Worm (Caenorhabditis elegans): ENCODE data around the gene F02A9.7.

F02A9.7 gene

DNA sequence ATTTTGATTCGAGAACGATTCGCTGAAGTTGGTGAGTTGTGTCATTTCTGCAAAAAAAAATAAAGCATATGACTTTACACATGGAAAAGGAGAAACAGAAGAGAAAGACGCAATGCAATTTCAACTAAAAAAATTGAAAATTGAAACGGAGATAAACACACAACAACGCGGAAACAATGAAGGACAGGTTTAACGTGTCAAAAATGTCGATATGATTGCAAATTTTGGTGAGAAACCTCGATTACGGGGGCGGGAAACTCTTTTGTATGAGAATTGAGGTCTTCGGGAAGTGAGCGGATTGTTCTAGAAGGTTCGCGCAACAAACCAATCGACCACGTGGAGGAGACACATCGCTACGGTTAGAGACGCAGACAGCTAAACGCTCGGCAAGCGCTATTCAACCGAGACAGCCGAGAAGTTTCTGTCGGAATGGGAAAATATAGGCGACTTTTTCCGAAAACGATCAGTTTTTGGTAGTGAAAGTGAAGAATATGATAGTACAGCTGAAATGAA lies 21.6 kb downstream of the F02A9.7 start, which contains the start of gene R107.5:
Gene R107.5 (minus strand): TSS at position 51 of the 513 bp plus-strand sequence.
- TF ChIP-seq pqm-1 (tag; optimal IDR thresholded peaks at IDR 0.05): no peak
- TF ChIP-seq nhr-237 (tag; optimal IDR thresholded peaks at IDR 0.05): no peak
- peak; percentile 93 for TF ChIP-seq lin-29 (GFP tag; IDR thresholded peaks at IDR 0.05)
- TF ChIP-seq tag-97 (GFP tag; IDR thresholded peaks at IDR 0.05): 0 out of 2 replicates have a peak, but pooled peaks have one; percentile 38
- TF ChIP-seq Y105C5A.15 (GFP tag; IDR thresholded peaks at IDR 0.05): 0 out of 2 replicates have a peak, but pooled peaks have one; percentile 66
- TF ChIP-seq vab-7 (GFP tag; IDR thresholded peaks at IDR 0.05): peak; percentile 87
- peak; percentile 97 for TF ChIP-seq sdz-12 (GFP tag; optimal IDR thresholded peaks at IDR 0.05)
- TF ChIP-seq duxl-1 (tag; optimal IDR thresholded peaks at IDR 0.05; ENCODE audit: poor library complexity): peak; percentile 57
- peak; percentile 100 for TF ChIP-seq mdt-29 (GFP tag; IDR thresholded peaks at IDR 0.05)
- peak; percentile 56; the same call in 1 of the 2 replicates for TF ChIP-seq mxl-2 (GFP tag; conservative IDR thresholded peaks at IDR 0.05)
- TF ChIP-seq nhr-111 (GFP tag; optimal IDR thresholded peaks at IDR 0.05): peak; percentile 97
- TF ChIP-seq ztf-7 (tag; optimal IDR thresholded peaks at IDR 0.05): peak; percentile 21
- TF ChIP-seq ceh-28 (tag; optimal IDR thresholded peaks at IDR 0.05): no peak
- TF ChIP-seq ZK337.2 (GFP tag; IDR thresholded peaks at IDR 0.05): 0 out of 2 replicates have a peak, but pooled peaks have one; percentile 53
- TF ChIP-seq lir-3 (tag; optimal IDR thresholded peaks at IDR 0.05): no peak
- TF ChIP-seq pha-4 (GFP tag; IDR thresholded peaks at IDR 0.05): peak; percentile 97
- peak; percentile 26 for TF ChIP-seq pha-4 (tag; optimal IDR thresholded peaks at IDR 0.05)
- TF ChIP-seq nhr-76 (tag; optimal IDR thresholded peaks at IDR 0.05): peak; percentile 71
- peak; percentile 94 for TF ChIP-seq nhr-102 (tag; optimal IDR thresholded peaks at IDR 0.05)
- no peak for TF ChIP-seq snpc-4 (tag; optimal IDR thresholded peaks at IDR 0.05)
- peak; percentile 91 for TF ChIP-seq arid-1 (GFP tag; conservative IDR thresholded peaks at IDR 0.05)
- no peak for TF ChIP-seq unc-130 (GFP tag; optimal IDR thresholded peaks at IDR 0.05)
- TF ChIP-seq nhr-10 (tag; optimal IDR thresholded peaks at IDR 0.05): peak; percentile 88
- TF ChIP-seq zip-11 (GFP tag; IDR thresholded peaks at IDR 0.05): 0 out of 2 replicates have a peak, but pooled peaks have one; percentile 13
- TF ChIP-seq madf-5 (GFP tag; IDR thresholded peaks at IDR 0.05): peak; percentile 47 to 79; a peak in 2 of 4 replicates
- TF ChIP-seq dve-1 (tag; optimal IDR thresholded peaks at IDR 0.05; ENCODE audit: insufficient read depth): peak; percentile 94
- peak; percentile 93 for TF ChIP-seq madf-9 (GFP tag; conservative IDR thresholded peaks at IDR 0.05)
- TF ChIP-seq ceh-20 (GFP tag; IDR thresholded peaks at IDR 0.05): peak; percentile 99
- TF ChIP-seq dmd-8 (GFP tag; IDR thresholded peaks at IDR 0.05): 0 out of 2 replicates have a peak, but pooled peaks have one; percentile 24
- peak; percentile 90 for TF ChIP-seq daf-19 (GFP tag; conservative IDR thresholded peaks at IDR 0.05)
- TF ChIP-seq F10B5.3 (tag; optimal IDR thresholded peaks at IDR 0.05): peak; percentile 48
- peak; percentile 87 for TF ChIP-seq D1046.2 (GFP tag; IDR thresholded peaks at IDR 0.05)
- no peak for TF ChIP-seq ZK546.5 (tag; optimal IDR thresholded peaks at IDR 0.05)
- no peak for TF ChIP-seq egl-27 (tag; optimal IDR thresholded peaks at IDR 0.05)
- TF ChIP-seq set-16 (GFP tag; IDR thresholded peaks at IDR 0.05): peak; percentile 92
- peak; percentile 77; the same call in 1 of the 2 replicates for TF ChIP-seq dmd-9 (GFP tag; IDR thresholded peaks at IDR 0.05)
- peak; percentile 94 for TF ChIP-seq T26A8.4 (GFP tag; IDR thresholded peaks at IDR 0.05)
- TF ChIP-seq mxl-3 (GFP tag; optimal IDR thresholded peaks at IDR 0.05): peak; percentile 97
- TF ChIP-seq php-3 (GFP tag; IDR thresholded peaks at IDR 0.05): peak; percentile 92
- peak; percentile 95 for TF ChIP-seq rbr-2 (tag; optimal IDR thresholded peaks at IDR 0.05)
- TF ChIP-seq zfp-3 (GFP tag; conservative IDR thresholded peaks at IDR 0.05): peak; percentile 97
- peak; percentile 93 for TF ChIP-seq hmg-1.1 (GFP tag; IDR thresholded peaks at IDR 0.05)
- peak; percentile 64 for TF ChIP-seq zip-2 (tag; optimal IDR thresholded peaks at IDR 0.05)
- TF ChIP-seq lin-15B (tag; optimal IDR thresholded peaks at IDR 0.05): no peak
- TF ChIP-seq mes-2 (tag; optimal IDR thresholded peaks at IDR 0.05; ENCODE audit: poor library complexity, severe bottlenecking): peak; percentile 72
- peak; percentile 71 for TF ChIP-seq nhr-6 (tag; optimal IDR thresholded peaks at IDR 0.05)
- peak; percentile 66 to 86 for TF ChIP-seq hif-1 (tag; optimal IDR thresholded peaks at IDR 0.05)
- 0 out of 2 replicates have a peak, but pooled peaks have one; percentile 8 for TF ChIP-seq F44E2.7 (GFP tag; IDR thresholded peaks at IDR 0.05)
- TF ChIP-seq tra-1 (GFP tag; IDR thresholded peaks at IDR 0.05): peak; percentile 97
- TF ChIP-seq lim-7 (GFP tag; IDR thresholded peaks at IDR 0.05): peak; percentile 67; the same call in 1 of the 2 replicates
